Worm (Caenorhabditis elegans) whole organism, L2 larva: ENCODE measurements around the gene rocf-1.

Experiments used
- C34F6.9 ChIP-seq: fragments of 150-350 bp; optimal IDR thresholded peaks from 2 replicates; lab custom pipeline; 2014; ENCODE audit warnings: missing biosample characterization, missing genetic modification characterization
- R02D3.7 ChIP-seq: fragments of 150-350 bp; optimal IDR thresholded peaks from 2 replicates; lab custom pipeline; 2014; ENCODE audit warnings: missing biosample characterization, missing genetic modification characterization
- Y55F3AM.14 ChIP-seq: fragments of 200-800 bp; sonication (Bioruptor generic); optimal IDR thresholded peaks from 2 replicates; lab custom pipeline; 2018; ENCODE audit warnings: mild to moderate bottlenecking, missing genetic modification characterization, missing compliant biosample characterization
- ZK546.5 ChIP-seq: sonication (generic microtip); optimal IDR thresholded peaks from 2 replicates; lab custom pipeline; 2017; ENCODE audit warnings: missing biosample characterization, missing genetic modification characterization
- alr-1 ChIP-seq: fragments of 150-350 bp; optimal IDR thresholded peaks from 2 replicates; lab custom pipeline; 2014; ENCODE audit warnings: missing biosample characterization, missing genetic modification characterization
- aly-2 ChIP-seq: fragments of 150-350 bp; optimal IDR thresholded peaks from 2 replicates; lab custom pipeline; 2014; ENCODE audit warnings: missing biosample characterization, missing genetic modification characterization
- ama-1 ChIP-seq: fragments of 150-350 bp; optimal IDR thresholded peaks from 2 replicates; lab custom pipeline; 2018; ENCODE audit warnings: inconsistent platforms
- blmp-1 ChIP-seq: sonication (generic microtip); optimal IDR thresholded peaks from 2 replicates; lab custom pipeline; 2017; ENCODE audit warnings: missing genetic modification characterization, mild to moderate bottlenecking, missing compliant biosample characterization, antibody characterized with exemption, moderate library complexity; ENCODE audit not compliant: insufficient read depth
- ceh-16 ChIP-seq: fragments of 150-350 bp; optimal IDR thresholded peaks from 2 replicates; lab custom pipeline; 2014; ENCODE audit warnings: missing biosample characterization, missing genetic modification characterization
- ceh-82 ChIP-seq: fragments of 150-350 bp; optimal IDR thresholded peaks from 2 replicates; lab custom pipeline; 2014; ENCODE audit warnings: missing biosample characterization, missing genetic modification characterization
- crh-2 ChIP-seq: sonication (generic microtip); optimal IDR thresholded peaks from 2 replicates; lab custom pipeline; 2017; ENCODE audit warnings: missing biosample characterization, missing genetic modification characterization
- dmd-4 ChIP-seq: sonication (generic microtip); optimal IDR thresholded peaks from 2 replicates; lab custom pipeline; 2017; ENCODE audit warnings: missing biosample characterization, missing genetic modification characterization
- egl-27 ChIP-seq: sonication (generic microtip); optimal IDR thresholded peaks from 3 replicates; lab custom pipeline; 2017; ENCODE audit warnings: missing biosample characterization, missing genetic modification reagents, missing genetic modification characterization
- fos-1 ChIP-seq: fragments of 150-350 bp; optimal IDR thresholded peaks from 2 replicates; lab custom pipeline; 2014; ENCODE audit warnings: missing biosample characterization, missing genetic modification characterization
- gmeb-1 ChIP-seq: fragments of 150-350 bp; optimal IDR thresholded peaks from 2 replicates; lab custom pipeline; 2014; ENCODE audit warnings: missing biosample characterization, missing genetic modification characterization
- lin-13 ChIP-seq: fragments of 150-350 bp; optimal IDR thresholded peaks from 2 replicates; lab custom pipeline; 2014; ENCODE audit warnings: missing biosample characterization, missing genetic modification reagents, missing genetic modification characterization
- lsy-2 ChIP-seq, 2 experiments: fragments of 150-350 bp in 1 of 2; sonication (generic microtip) in 1 of 2; optimal IDR thresholded peaks; 2 replicates each; lab custom pipeline; 2014 to 2017; ENCODE audit warnings: missing biosample characterization in 2 of 2, missing genetic modification characterization in 2 of 2
- mab-5 ChIP-seq: fragments of 150-350 bp; optimal IDR thresholded peaks from 2 replicates; lab custom pipeline; 2014; ENCODE audit warnings: missing biosample characterization, missing genetic modification characterization
- mbf-1 ChIP-seq: sonication (generic microtip); optimal IDR thresholded peaks from 2 replicates; lab custom pipeline; 2017; ENCODE audit warnings: missing biosample characterization, missing genetic modification characterization
- mdl-1 ChIP-seq, 2 experiments: fragments of 150-350 bp in 1 of 2; sonication (generic microtip) in 1 of 2; optimal IDR thresholded peaks; 2 replicates each; lab custom pipeline; 2017; ENCODE audit warnings: missing biosample characterization in 2 of 2, missing genetic modification characterization in 2 of 2
- nhr-10 ChIP-seq: sonication (generic microtip); optimal IDR thresholded peaks from 2 replicates; lab custom pipeline; 2017; ENCODE audit warnings: missing biosample characterization, missing genetic modification characterization
- nhr-11 ChIP-seq: fragments of 150-350 bp; optimal IDR thresholded peaks from 2 replicates; lab custom pipeline; 2014; ENCODE audit warnings: missing biosample characterization, missing genetic modification characterization
- nhr-21 ChIP-seq: fragments of 150-350 bp; optimal IDR thresholded peaks from 2 replicates; lab custom pipeline; 2014; ENCODE audit warnings: missing biosample characterization, missing genetic modification characterization
- nhr-23 ChIP-seq: fragments of 150-350 bp; optimal IDR thresholded peaks from 2 replicates; lab custom pipeline; 2014; ENCODE audit warnings: missing biosample characterization, missing genetic modification reagents, missing genetic modification characterization
- nhr-25 ChIP-seq: fragments of 150-350 bp; sonication (generic microtip); optimal IDR thresholded peaks from 3 replicates; lab custom pipeline; 2014; ENCODE audit warnings: missing biosample characterization, missing genetic modification characterization
- nhr-6 ChIP-seq: fragments of 150-350 bp; optimal IDR thresholded peaks from 2 replicates; lab custom pipeline; 2014; ENCODE audit warnings: missing biosample characterization, missing genetic modification characterization
- nhr-77 ChIP-seq: fragments of 150-350 bp; optimal IDR thresholded peaks from 2 replicates; lab custom pipeline; 2014; ENCODE audit warnings: missing biosample characterization, missing genetic modification characterization
- sem-4 ChIP-seq: fragments of 150-350 bp; optimal IDR thresholded peaks from 2 replicates; lab custom pipeline; 2014; ENCODE audit warnings: missing biosample characterization, missing genetic modification reagents, missing genetic modification characterization
- skn-1 ChIP-seq: sonication (generic microtip); optimal IDR thresholded peaks from 2 replicates; lab custom pipeline; 2017; ENCODE audit warnings: missing biosample characterization, missing genetic modification characterization
- sma-3 ChIP-seq: sonication (generic microtip); optimal IDR thresholded peaks from 2 replicates; lab custom pipeline; 2016; ENCODE audit warnings: missing genetic modification reagents, missing genetic modification characterization, missing compliant biosample characterization
- sma-9 ChIP-seq, 2 experiments: fragments of 150-350 bp in 1 of 2; sonication (generic microtip) in 1 of 2; optimal IDR thresholded peaks; 2 replicates each; lab custom pipeline; 2014 to 2016; ENCODE audit warnings: missing genetic modification characterization in 2 of 2, mild to moderate bottlenecking in 1 of 2, missing biosample characterization in 1 of 2, missing compliant biosample characterization in 1 of 2, missing genetic modification reagents in 1 of 2, moderate library complexity in 1 of 2
- snpc-4 ChIP-seq: fragments of 150-350 bp; optimal IDR thresholded peaks from 2 replicates; lab custom pipeline; 2014; ENCODE audit warnings: missing biosample characterization, missing genetic modification characterization
- unc-39 ChIP-seq: fragments of 150-350 bp; optimal IDR thresholded peaks from 2 replicates; lab custom pipeline; 2014; ENCODE audit warnings: missing biosample characterization, missing genetic modification characterization
- unc-62 ChIP-seq: fragments of 150-350 bp; optimal IDR thresholded peaks from 2 replicates; lab custom pipeline; 2014; ENCODE audit warnings: missing biosample characterization, missing genetic modification reagents, missing genetic modification characterization
- ztf-1 ChIP-seq: fragments of 200-800 bp; sonication (Bioruptor generic); conservative IDR thresholded peaks from 2 replicates; pipeline ENCODE4 v1.3.6; 2022; ENCODE audit warnings: missing genetic modification characterization, missing compliant biosample characterization
- ztf-4 ChIP-seq: fragments of 150-350 bp; optimal IDR thresholded peaks from 2 replicates; lab custom pipeline; 2014; ENCODE audit warnings: missing biosample characterization, missing genetic modification characterization

Gene rocf-1

ce11 chrV:15487764-15488163 lies 23.5 kb upstream of the rocf-1 start, which contains the start of gene srw-21:
srw-21 (plus strand) TSS chrV:15488064.
- TF ChIP-seq alr-1 (tag; lab: Kevin White, UChicago) (no peak), Y55F3AM.14 (no peak), nhr-77 (no peak), ZK546.5 (tag; lab: Kevin White, UChicago) (no peak), lin-13 (GFP tag; lab: Kevin White, UChicago) (no peak), nhr-11 (tag; lab: Kevin White, UChicago) (no peak), ama-1 (no peak), C34F6.9 (tag; lab: Kevin White, UChicago) (no peak), unc-62 (GFP tag; lab: Kevin White, UChicago) (no peak), nhr-10 (tag; lab: Kevin White, UChicago) (no peak), sma-9 (GFP tag; optimal IDR thresholded peaks at IDR 0.05; lab: Kevin White, UChicago) (no peak), sma-9 (tag; optimal IDR thresholded peaks at IDR 0.05; lab: Kevin White, UChicago) (no peak), fos-1 (tag; lab: Kevin White, UChicago) (no peak), lsy-2 (tag; optimal IDR thresholded peaks at IDR 0.05; lab: Kevin White, UChicago) (no peak), snpc-4 (tag; lab: Kevin White, UChicago) (no peak), nhr-6 (tag; lab: Kevin White, UChicago) (no peak), R02D3.7 (tag; lab: Kevin White, UChicago) (no peak)
- TF ChIP-seq, all 48 proteins: peak for 0

DNA sequence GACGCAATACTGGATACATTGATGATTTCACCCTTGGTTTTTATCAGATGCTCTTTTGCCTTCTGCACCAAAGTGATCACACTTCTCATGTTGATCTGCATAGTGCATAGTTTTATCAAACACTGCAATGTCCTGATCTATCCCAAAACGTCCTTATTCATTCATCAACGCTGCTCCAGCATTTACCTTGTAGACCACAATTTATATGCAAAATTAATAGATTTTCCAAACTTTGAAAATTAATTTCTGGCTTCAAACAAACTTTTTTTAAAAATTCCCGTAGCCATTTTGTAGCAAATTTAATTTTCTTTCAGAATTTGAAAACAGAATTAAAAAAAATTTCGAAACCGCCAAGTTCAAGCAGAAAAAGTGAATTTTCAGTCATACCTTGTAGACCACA lies 20.2 kb upstream of the rocf-1 start, which contains the start of gene C06B8.3:
TSS of gene C06B8.3 (minus strand) at position 101 of the 400 bp plus-strand sequence.
- TF ChIP-seq lsy-2 (tag; optimal IDR thresholded peaks at IDR 0.05; lab: Kevin White, UChicago), result no peak
- no peak for TF ChIP-seq C34F6.9 (tag; lab: Kevin White, UChicago)
- no peak for TF ChIP-seq ceh-82 (tag; lab: Kevin White, UChicago)
- TF ChIP-seq unc-39 (tag; lab: Kevin White, UChicago), result no peak
- TF ChIP-seq egl-27 (tag; lab: Kevin White, UChicago), result no peak
- no peak for TF ChIP-seq nhr-77
- no peak for TF ChIP-seq sma-3
- TF ChIP-seq mdl-1 (tag; optimal IDR thresholded peaks at IDR 0.05; lab: Kevin White, UChicago), result no peak
- TF ChIP-seq ceh-16 (tag; lab: Kevin White, UChicago), result no peak
- TF ChIP-seq ZK546.5 (tag; lab: Kevin White, UChicago), result no peak
- no peak for TF ChIP-seq dmd-4 (tag; lab: Kevin White, UChicago)
- no peak for TF ChIP-seq gmeb-1 (tag; lab: Kevin White, UChicago)
- no peak for TF ChIP-seq ztf-1 (GFP tag; lab: Robert Waterston, UW)
- no peak for TF ChIP-seq skn-1 (tag; lab: Kevin White, UChicago)
- TF ChIP-seq crh-2, result no peak
- TF ChIP-seq mbf-1 (tag; lab: Kevin White, UChicago), result no peak
- TF ChIP-seq nhr-21 (tag; lab: Kevin White, UChicago), result no peak
- no peak for TF ChIP-seq nhr-23
- no peak for TF ChIP-seq mab-5 (tag; lab: Kevin White, UChicago)
- no peak for TF ChIP-seq fos-1 (tag; lab: Kevin White, UChicago)

DNA sequence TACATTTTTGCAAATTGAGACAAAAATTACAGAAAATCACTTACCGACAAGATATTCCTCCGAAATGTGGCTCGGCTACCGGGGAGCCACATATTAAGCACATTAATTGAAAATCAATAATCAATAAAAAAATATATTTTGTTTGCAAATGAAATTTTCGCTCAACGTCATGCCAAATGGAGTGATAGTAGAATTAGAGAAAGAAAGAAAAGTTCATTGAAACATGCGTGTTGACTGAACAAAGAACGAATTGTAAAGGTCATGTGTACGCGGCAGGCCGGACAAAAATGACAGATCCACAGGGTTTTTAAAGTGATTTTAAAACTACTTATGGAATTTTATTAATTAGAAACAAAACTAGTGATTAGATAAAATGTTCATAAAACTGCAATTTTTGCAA lies 19.3 kb upstream of the rocf-1 start:
- TF ChIP-seq fos-1 (tag; lab: Kevin White, UChicago), result peak; percentile 15
- no peak for TF ChIP-seq nhr-25 (tag; lab: Kevin White, UChicago)
- TF ChIP-seq ceh-16 (tag; lab: Kevin White, UChicago), result no peak
- no peak for TF ChIP-seq nhr-6 (tag; lab: Kevin White, UChicago)
- TF ChIP-seq sma-9 (GFP tag; optimal IDR thresholded peaks at IDR 0.05; lab: Kevin White, UChicago), result peak; percentile 59
- TF ChIP-seq sma-9 (tag; optimal IDR thresholded peaks at IDR 0.05; lab: Kevin White, UChicago), result no peak
- TF ChIP-seq ztf-1 (GFP tag; lab: Robert Waterston, UW), result no peak

ce11 chrV:15481374-15481773 lies 17.1 kb upstream of the rocf-1 start, which contains the start of gene nhr-150:
nhr-150 (minus strand) TSS chrV:15481465.
- TF ChIP-seq skn-1 (tag; lab: Kevin White, UChicago) (no peak), ZK546.5 (tag; lab: Kevin White, UChicago) (no peak), sma-9 (GFP tag; optimal IDR thresholded peaks at IDR 0.05; lab: Kevin White, UChicago) (peak; percentile 50), sma-9 (tag; optimal IDR thresholded peaks at IDR 0.05; lab: Kevin White, UChicago) (no peak)

DNA sequence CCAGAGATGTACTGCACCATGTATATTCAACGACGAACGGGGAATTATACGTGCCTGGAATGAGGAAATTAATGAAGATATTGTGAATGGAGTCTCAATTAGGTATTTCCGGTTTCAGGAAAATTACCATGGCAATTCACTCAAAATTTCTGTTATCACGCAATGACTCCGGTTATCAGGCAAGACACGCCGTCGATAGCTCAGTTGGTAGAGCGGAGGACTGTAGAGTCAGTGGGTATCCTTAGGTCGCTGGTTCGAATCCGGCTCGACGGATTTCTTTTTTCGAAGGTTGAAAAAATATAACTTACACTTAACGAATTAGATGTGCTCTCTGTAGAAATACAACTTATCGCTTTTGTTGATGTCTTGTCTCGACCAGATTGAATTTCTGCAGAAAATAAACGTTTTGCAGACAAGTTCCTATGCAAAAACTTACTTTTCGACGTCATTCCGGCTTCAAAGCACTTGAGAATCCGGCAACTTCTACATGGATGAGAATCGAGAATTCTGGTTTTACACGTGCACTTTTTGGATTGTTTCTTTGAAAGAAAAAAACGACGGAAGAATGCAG lies 16.3 kb upstream of the rocf-1 start:
- TF ChIP-seq ztf-1 (GFP tag; lab: Robert Waterston, UW) (no peak), nhr-77 (no peak), skn-1 (tag; lab: Kevin White, UChicago) (no peak), lin-13 (GFP tag; lab: Kevin White, UChicago) (no peak), blmp-1 (tag; lab: Kevin White, UChicago) (no peak), sem-4 (tag; lab: Kevin White, UChicago) (no peak), mdl-1 (tag; optimal IDR thresholded peaks at IDR 0.05; lab: Kevin White, UChicago) (no peak), lsy-2 (tag; optimal IDR thresholded peaks at IDR 0.05; lab: Kevin White, UChicago) (no peak), ztf-4 (no peak), snpc-4 (tag; lab: Kevin White, UChicago) (no peak), C34F6.9 (tag; lab: Kevin White, UChicago) (no peak), mab-5 (tag; lab: Kevin White, UChicago) (no peak), nhr-25 (tag; lab: Kevin White, UChicago) (no peak), sma-9 (GFP tag; optimal IDR thresholded peaks at IDR 0.05; lab: Kevin White, UChicago) (no peak), sma-9 (tag; optimal IDR thresholded peaks at IDR 0.05; lab: Kevin White, UChicago) (no peak), aly-2 (tag; lab: Kevin White, UChicago) (no peak), nhr-21 (tag; lab: Kevin White, UChicago) (no peak), gmeb-1 (tag; lab: Kevin White, UChicago) (no peak), alr-1 (tag; lab: Kevin White, UChicago) (no peak)
- TF ChIP-seq, all 48 proteins: peak for 0
